Fruit fly (Drosophila melanogaster): ENCODE results near the gene Mps1.
A peak's percentile ranks its signal among the peaks of the same experiment; 100 is the strongest.

Mps1 gene

DNA sequence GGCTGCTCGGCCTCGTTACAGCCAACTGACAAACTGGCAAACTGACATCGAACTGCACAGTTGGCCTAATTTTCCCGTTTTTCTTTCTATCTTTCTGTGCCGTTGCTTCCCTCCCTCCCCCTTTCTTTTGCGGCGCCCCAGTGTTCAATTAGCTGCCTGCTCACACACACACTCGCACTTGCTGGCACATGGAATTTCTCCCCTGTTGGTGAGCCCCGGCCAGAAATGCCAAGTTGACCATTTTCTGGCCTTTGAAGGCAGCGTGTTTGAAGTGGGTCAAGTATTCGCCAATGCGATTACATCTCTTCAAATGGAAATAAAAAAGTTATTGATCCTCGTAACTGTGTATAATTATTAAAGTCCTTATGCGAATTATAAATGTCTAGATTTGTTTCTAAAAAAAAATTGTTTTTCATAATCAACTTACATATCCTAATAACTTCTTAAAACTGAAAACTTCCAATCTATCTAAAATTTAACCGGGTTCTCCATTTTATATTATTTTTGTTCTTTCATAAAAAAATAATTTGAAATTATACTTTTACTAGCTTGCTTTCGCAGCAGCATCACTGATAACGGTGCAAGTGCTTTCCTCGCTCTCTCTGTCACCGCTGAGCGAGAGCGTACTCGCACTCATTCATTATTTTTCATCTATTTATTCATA, 9.7 kb downstream of the Mps1 start:
- TF ChIP-seq CG4707 (GFP tag; optimal IDR thresholded peaks at IDR 0.05) (no peak), cas (GFP tag; IDR thresholded peaks at IDR 0.05) (no peak), ken (GFP tag; IDR thresholded peaks at IDR 0.05) (no peak), ara (GFP tag; IDR thresholded peaks at IDR 0.05) (peak; percentile 43; the same call in 1 of the 2 replicates), hb (GFP tag; IDR thresholded peaks at IDR 0.05; ENCODE audit: partially characterized antibody) (no peak), cad (GFP tag; optimal IDR thresholded peaks at IDR 0.05) (no peak), ssp (GFP tag; IDR thresholded peaks at IDR 0.05) (no peak), CG4282 (GFP tag; optimal IDR thresholded peaks at IDR 0.05) (no peak), sisA (GFP tag; IDR thresholded peaks at IDR 0.05) (no peak), Sin3A (optimal IDR thresholded peaks at IDR 0.05) (no peak), ase (GFP tag; IDR thresholded peaks at IDR 0.05) (no peak), amos (GFP tag; IDR thresholded peaks at IDR 0.05; ENCODE audit: partially characterized antibody) (no peak), CG8765 (GFP tag; IDR thresholded peaks at IDR 0.05) (no peak), CG2120 (GFP tag; optimal IDR thresholded peaks at IDR 0.05) (peak; percentile 36), Gsc (GFP tag; IDR thresholded peaks at IDR 0.05) (no peak), CG11723 (GFP tag; optimal IDR thresholded peaks at IDR 0.05) (peak; percentile 30), CG10267 (tag; optimal IDR thresholded peaks at IDR 0.05) (peak; percentile 44), CG1647 (GFP tag; optimal IDR thresholded peaks at IDR 0.05) (no peak), gt (GFP tag; IDR thresholded peaks at IDR 0.05) (no peak), Mad (GFP tag; optimal IDR thresholded peaks at IDR 0.05) (no peak), CG6791 (GFP tag; IDR thresholded peaks at IDR 0.05; ENCODE audit: partially characterized antibody) (no peak), CG12071 (GFP tag; optimal IDR thresholded peaks at IDR 0.05) (no peak), ato (GFP tag; IDR thresholded peaks at IDR 0.05; ENCODE audit: partially characterized antibody) (no peak), croc (GFP tag; conservative IDR thresholded peaks at IDR 0.05) (no peak), CG8089 (GFP tag; optimal IDR thresholded peaks at IDR 0.05) (no peak), Mrtf (GFP tag; IDR thresholded peaks at IDR 0.05) (no peak), CG10147 (GFP tag; optimal IDR thresholded peaks at IDR 0.05) (peak; percentile 40), CG12942 (GFP tag; optimal IDR thresholded peaks at IDR 0.05) (peak; percentile 38), Lim3 (GFP tag; IDR thresholded peaks at IDR 0.05) (no peak), Xrp1 (GFP tag; IDR thresholded peaks at IDR 0.05) (peak; percentile 33; the same call in 1 of the 2 replicates), CG4617 (GFP tag; optimal IDR thresholded peaks at IDR 0.05; ENCODE audit: borderline replicate concordance) (no peak), bigmax (GFP tag; optimal IDR thresholded peaks at IDR 0.05) (no peak), Ptx1 (GFP tag; IDR thresholded peaks at IDR 0.05) (no peak), CG17829 (tag; optimal IDR thresholded peaks at IDR 0.05) (peak; percentile 49), Chrac-16 (GFP tag; optimal IDR thresholded peaks at IDR 0.05) (peak; percentile 31), grn (GFP tag; optimal IDR thresholded peaks at IDR 0.05) (no peak), CG43689 (GFP tag; IDR thresholded peaks at IDR 0.05) (no peak), crp (GFP tag; optimal IDR thresholded peaks at IDR 0.05) (no peak), btn (GFP tag; optimal IDR thresholded peaks at IDR 0.05) (no peak), ranshi (GFP tag; IDR thresholded peaks at IDR 0.05) (no peak), Scr (GFP tag; IDR thresholded peaks at IDR 0.05; ENCODE audit: partially characterized antibody) (0 out of 2 replicates have a peak, but pooled peaks have one; percentile 0), Ssrp (tag; optimal IDR thresholded peaks at IDR 0.05) (peak; percentile 63), sug (tag; optimal IDR thresholded peaks at IDR 0.05) (no peak), pros (GFP tag; optimal IDR thresholded peaks at IDR 0.05) (peak; percentile 30), Hmr (GFP tag; optimal IDR thresholded peaks at IDR 0.05) (peak; percentile 35), CG14667 (GFP tag; IDR thresholded peaks at IDR 0.05) (no peak), Dll (GFP tag; IDR thresholded peaks at IDR 0.05; ENCODE audit: partially characterized antibody) (no peak), CG7839 (tag; optimal IDR thresholded peaks at IDR 0.05) (peak; percentile 50), Sox100B (GFP tag; optimal IDR thresholded peaks at IDR 0.05) (no peak), ap (GFP tag; IDR thresholded peaks at IDR 0.05) (no peak), ci (GFP tag; IDR thresholded peaks at IDR 0.05) (no peak)
